Fruit fly (Drosophila melanogaster): ENCODE data around the gene Elovl7.

dm6 chr3R:7994629-7995028 lies 1.0 kb downstream of the Elovl7 start:
- TF ChIP-seq nom (GFP tag; optimal IDR thresholded peaks at IDR 0.05): no peak
- TF ChIP-seq CG12769 (tag; optimal IDR thresholded peaks at IDR 0.05): no peak
- no peak for TF ChIP-seq GATAe (GFP tag; conservative IDR thresholded peaks at IDR 0.05)
- no peak for TF ChIP-seq CG4424 (GFP tag; optimal IDR thresholded peaks at IDR 0.05)
- TF ChIP-seq CG5180 (GFP tag; optimal IDR thresholded peaks at IDR 0.05): no peak
- no peak for TF ChIP-seq D19A (tag; optimal IDR thresholded peaks at IDR 0.05)

Data from whole organism, embryonic.